Worm (Caenorhabditis elegans) whole organism, L1 larva: ENCODE measurements around the gene F21G4.5.
A peak's percentile ranks its signal among the peaks of the same experiment; 100 is the strongest.

Source experiments
- C16A3.4 ChIP-seq: fragments of 150-350 bp; optimal IDR thresholded peaks from 2 replicates; lab custom pipeline; 2014; ENCODE audit warnings: missing biosample characterization, missing genetic modification characterization
- aha-1 ChIP-seq: fragments of 150-350 bp; optimal IDR thresholded peaks from 2 replicates; lab custom pipeline; 2014; ENCODE audit warnings: missing biosample characterization, missing genetic modification characterization
- aly-2 ChIP-seq: fragments of 150-350 bp; optimal IDR thresholded peaks from 2 replicates; lab custom pipeline; 2014; ENCODE audit warnings: missing biosample characterization, missing genetic modification characterization
- blmp-1 ChIP-seq: fragments of 150-350 bp; optimal IDR thresholded peaks from 2 replicates; lab custom pipeline; 2014; ENCODE audit warnings: missing biosample characterization, missing genetic modification characterization
- ceh-8 ChIP-seq: fragments of 200-800 bp; sonication (Bioruptor generic); optimal IDR thresholded peaks from 2 replicates; lab custom pipeline; 2018; ENCODE audit warnings: mild to moderate bottlenecking, missing genetic modification characterization, moderate library complexity, missing compliant biosample characterization
- ceh-82 ChIP-seq, 3 experiments: fragments of 150-350 bp in 1 of 3; sonication (generic microtip) in 2 of 3; optimal IDR thresholded peaks; 2 replicates each; lab custom pipeline; 2014 to 2017; ENCODE audit warnings: missing biosample characterization in 3 of 3, missing genetic modification characterization in 3 of 3
- dpl-1 ChIP-seq, 3 experiments: fragments of 150-350 bp in 2 of 3; sonication (generic microtip) in 1 of 3; optimal IDR thresholded peaks; 2 replicates each; lab custom pipeline; 2014 to 2017; ENCODE audit warnings: missing biosample characterization in 3 of 3, missing genetic modification characterization in 3 of 3, missing genetic modification reagents in 3 of 3
- dsc-1 ChIP-seq: sonication (generic microtip); optimal IDR thresholded peaks from 2 replicates; lab custom pipeline; 2016; ENCODE audit warnings: mild to moderate bottlenecking, missing genetic modification characterization, missing compliant biosample characterization
- efl-1 ChIP-seq, 4 experiments: fragments of 150-350 bp; optimal IDR thresholded peaks in 3 of 4; peaks in 1 of 4; 1 replicate in 1 of 4; 2 replicates in 3 of 4; lab custom pipeline; 2014; ENCODE audit warnings: missing biosample characterization in 2 of 4, missing genetic modification characterization in 2 of 4, missing genetic modification reagents in 2 of 4
- efl-3 ChIP-seq: fragments of 200-800 bp; sonication (Bioruptor generic); optimal IDR thresholded peaks from 2 replicates; lab custom pipeline; 2018; ENCODE audit warnings: mild to moderate bottlenecking, missing genetic modification characterization, missing compliant biosample characterization
- egl-13 ChIP-seq: sonication (generic microtip); optimal IDR thresholded peaks from 2 replicates; lab custom pipeline; 2016; ENCODE audit warnings: missing genotype, missing genetic modification reagents, missing genetic modification characterization, missing compliant biosample characterization
- egl-27 ChIP-seq, 2 experiments: fragments of 150-350 bp in 1 of 2; sonication (generic microtip); optimal IDR thresholded peaks; 3 replicates each; lab custom pipeline; 2017 to 2018; ENCODE audit warnings: missing biosample characterization in 2 of 2, missing genetic modification characterization in 2 of 2, missing genetic modification reagents in 2 of 2
- elt-2 ChIP-seq: sonication (generic microtip); optimal IDR thresholded peaks from 2 replicates; lab custom pipeline; 2016; ENCODE audit warnings: missing genetic modification characterization, mild to moderate bottlenecking, inconsistent platforms, missing compliant biosample characterization, missing genetic modification reagents
- fkh-10 ChIP-seq: sonication (generic microtip); optimal IDR thresholded peaks from 2 replicates; lab custom pipeline; 2017; ENCODE audit warnings: missing biosample characterization, missing genetic modification reagents, missing genetic modification characterization
- hpl-2 ChIP-seq: fragments of 150-350 bp; optimal IDR thresholded peaks from 2 replicates; lab custom pipeline; 2014; ENCODE audit warnings: missing biosample characterization, missing genetic modification reagents, missing genetic modification characterization
- isw-1 ChIP-seq: fragments of 200-800 bp; sonication (Bioruptor generic); IDR thresholded peaks from 2 replicates; pipeline ENCODE4 v1.3.6; 2022; ENCODE audit warnings: missing genetic modification characterization, missing compliant biosample characterization
- jun-1 ChIP-seq: fragments of 150-350 bp; optimal IDR thresholded peaks from 2 replicates; lab custom pipeline; 2014; ENCODE audit warnings: missing biosample characterization, missing genetic modification reagents, missing genetic modification characterization
- lin-14 ChIP-seq: fragments of 200-800 bp; sonication (Bioruptor generic); optimal IDR thresholded peaks from 2 replicates; lab custom pipeline; 2018; ENCODE audit warnings: mild to moderate bottlenecking, missing genetic modification characterization, moderate library complexity, missing compliant biosample characterization
- lin-15B ChIP-seq: fragments of 150-350 bp; sonication (generic microtip); optimal IDR thresholded peaks from 3 replicates; lab custom pipeline; 2014; ENCODE audit warnings: missing biosample characterization, missing genetic modification characterization
- lin-35 ChIP-seq, 2 experiments: fragments of 150-350 bp; optimal IDR thresholded peaks; 2 replicates each; lab custom pipeline; 2014; ENCODE audit warnings: missing biosample characterization in 2 of 2, missing genetic modification characterization in 2 of 2, missing genetic modification reagents in 2 of 2
- lir-3 ChIP-seq: sonication (generic microtip); optimal IDR thresholded peaks from 2 replicates; lab custom pipeline; 2016; ENCODE audit warnings: mild to moderate bottlenecking, missing genetic modification characterization, moderate library complexity, missing compliant biosample characterization; ENCODE audit not compliant: poor library complexity
- lsy-2 ChIP-seq, 2 experiments: fragments of 150-350 bp; optimal IDR thresholded peaks; 2 replicates each; lab custom pipeline; 2014; ENCODE audit warnings: missing biosample characterization in 2 of 2, missing genetic modification characterization in 2 of 2
- mdl-1 ChIP-seq, 2 experiments: fragments of 150-350 bp; optimal IDR thresholded peaks; 2 replicates each; lab custom pipeline; 2014 to 2017; ENCODE audit warnings: missing biosample characterization in 2 of 2, missing genetic modification characterization in 2 of 2, inconsistent platforms in 1 of 2
- mep-1 ChIP-seq: fragments of 150-350 bp; optimal IDR thresholded peaks from 2 replicates; lab custom pipeline; 2014; ENCODE audit warnings: missing biosample characterization, missing genetic modification characterization
- nhr-11 ChIP-seq: fragments of 150-350 bp; optimal IDR thresholded peaks from 2 replicates; lab custom pipeline; 2014; ENCODE audit warnings: missing biosample characterization, missing genetic modification characterization
- nhr-20 ChIP-seq: sonication (generic microtip); optimal IDR thresholded peaks from 2 replicates; lab custom pipeline; 2016; ENCODE audit warnings: mild to moderate bottlenecking, missing genetic modification characterization, missing compliant biosample characterization
- nhr-237 ChIP-seq: fragments of 150-350 bp; optimal IDR thresholded peaks from 2 replicates; lab custom pipeline; 2014; ENCODE audit warnings: missing biosample characterization, missing genetic modification characterization
- nhr-47 ChIP-seq: sonication (generic microtip); optimal IDR thresholded peaks from 2 replicates; lab custom pipeline; 2016; ENCODE audit warnings: mild to moderate bottlenecking, missing genetic modification characterization, moderate library complexity, missing compliant biosample characterization
- nhr-71 ChIP-seq: sonication (generic microtip); optimal IDR thresholded peaks from 2 replicates; lab custom pipeline; 2016; ENCODE audit warnings: mild to moderate bottlenecking, missing genetic modification characterization, moderate library complexity, missing compliant biosample characterization
- nhr-85 ChIP-seq: sonication (generic microtip); peaks from one replicate; lab custom pipeline; 2016; ENCODE audit warnings: missing genetic modification characterization, inconsistent platforms, missing compliant biosample characterization
- pqm-1 ChIP-seq: sonication (generic microtip); optimal IDR thresholded peaks from 3 replicates; lab custom pipeline; 2017; ENCODE audit warnings: missing biosample characterization, missing genetic modification characterization
- snpc-4 ChIP-seq: fragments of 150-350 bp; optimal IDR thresholded peaks from 2 replicates; lab custom pipeline; 2014; ENCODE audit warnings: missing biosample characterization, missing genetic modification characterization
- snu-23 ChIP-seq: sonication (generic microtip); optimal IDR thresholded peaks from 2 replicates; lab custom pipeline; 2016; ENCODE audit warnings: missing genetic modification characterization, missing compliant biosample characterization
- sox-4 ChIP-seq: sonication (generic microtip); optimal IDR thresholded peaks from 2 replicates; lab custom pipeline; 2016; ENCODE audit warnings: missing genetic modification characterization, missing compliant biosample characterization
- sup-37 ChIP-seq: fragments of 200-800 bp; sonication (Bioruptor generic); optimal IDR thresholded peaks from 2 replicates; lab custom pipeline; 2018; ENCODE audit warnings: mild to moderate bottlenecking, missing genetic modification characterization, missing compliant biosample characterization
- swsn-7 ChIP-seq: sonication (generic microtip); optimal IDR thresholded peaks from 2 replicates; lab custom pipeline; 2016; ENCODE audit warnings: missing genetic modification characterization, missing compliant biosample characterization
- tbx-2 ChIP-seq: sonication (generic microtip); optimal IDR thresholded peaks from 2 replicates; lab custom pipeline; 2016; ENCODE audit warnings: missing genetic modification characterization, missing compliant biosample characterization
- tlp-1 ChIP-seq: fragments of 150-350 bp; optimal IDR thresholded peaks from 2 replicates; lab custom pipeline; 2014; ENCODE audit warnings: missing biosample characterization, missing genetic modification characterization
- unc-86 ChIP-seq: sonication (generic microtip); optimal IDR thresholded peaks from 2 replicates; lab custom pipeline; 2016; ENCODE audit warnings: missing genetic modification characterization, missing compliant biosample characterization
- vab-15 ChIP-seq: sonication (generic microtip); optimal IDR thresholded peaks from 2 replicates; lab custom pipeline; 2017; ENCODE audit warnings: missing genotype, mild to moderate bottlenecking, missing genetic modification characterization, missing compliant biosample characterization
- xbp-1 ChIP-seq: sonication (generic microtip); optimal IDR thresholded peaks from 2 replicates; lab custom pipeline; 2016; ENCODE audit warnings: missing genetic modification characterization, missing compliant biosample characterization
- zip-4 ChIP-seq: fragments of 200-800 bp; sonication (Bioruptor generic); optimal IDR thresholded peaks from 2 replicates; lab custom pipeline; 2018; ENCODE audit warnings: mild to moderate bottlenecking, missing genetic modification characterization, moderate library complexity, missing compliant biosample characterization
- ztf-11 ChIP-seq, 2 experiments: sonication (generic microtip); optimal IDR thresholded peaks; 2 replicates each; lab custom pipeline; 2016 to 2017; ENCODE audit warnings: missing genetic modification characterization in 2 of 2, missing biosample characterization in 1 of 2, missing compliant biosample characterization in 1 of 2

The F21G4.5 gene

DNA sequence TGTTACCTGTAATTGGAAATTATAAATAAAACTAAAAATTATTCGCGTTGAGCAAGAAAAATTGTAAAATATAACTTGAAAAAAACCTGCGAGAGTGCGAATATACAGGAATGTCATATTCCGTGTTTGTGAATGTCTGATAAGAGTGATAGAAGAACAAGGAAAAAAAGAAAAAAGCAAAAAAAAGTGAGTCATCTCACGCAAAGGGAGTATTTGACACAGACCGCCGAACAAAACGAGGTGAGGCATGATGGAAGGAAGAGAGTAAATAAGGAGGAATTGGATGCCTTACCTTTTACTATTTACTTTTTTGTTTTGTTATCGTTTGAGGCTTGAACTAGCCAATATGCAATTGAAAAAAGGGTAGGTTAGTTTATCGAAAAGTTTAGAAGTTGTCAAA lies 13.6 kb upstream of the F21G4.5 start, which contains the start of gene F21G4.1:
Gene F21G4.1, minus strand, starts transcription at position 6 of the 400 bp plus-strand sequence.
- TF ChIP-seq lin-14 (GFP tag; lab: Kevin White, UChicago) (peak; percentile 13), elt-2 (tag; lab: Kevin White, UChicago) (peak; percentile 13), nhr-11 (tag; lab: Kevin White, UChicago) (no peak)

DNA sequence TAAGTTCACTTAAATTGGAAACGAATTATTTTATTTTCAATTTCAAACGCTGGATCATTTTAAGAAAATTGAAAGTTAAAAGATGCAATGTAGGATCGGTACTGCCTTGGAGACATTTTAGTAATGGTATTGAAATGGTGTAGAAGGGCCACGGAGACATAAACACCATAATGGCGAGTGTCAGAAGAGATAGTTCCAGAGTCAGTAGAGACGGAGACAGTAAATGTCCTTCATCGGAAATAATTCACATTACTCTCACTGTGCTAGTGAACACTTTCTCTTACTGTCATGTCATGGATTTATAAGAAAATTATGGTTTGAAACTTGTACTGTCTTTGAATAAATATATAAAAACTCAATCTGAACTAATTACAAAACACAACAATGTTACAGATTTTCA lies 12.9 kb upstream of the F21G4.5 start:
- no peak for TF ChIP-seq tlp-1 (tag; lab: Kevin White, UChicago)
- no peak for TF ChIP-seq elt-2 (tag; lab: Kevin White, UChicago)
- TF ChIP-seq blmp-1: peak; percentile 87
- no peak for TF ChIP-seq vab-15
- TF ChIP-seq ceh-82 (tag; optimal IDR thresholded peaks at IDR 0.05; lab: Kevin White, UChicago): no peak
- TF ChIP-seq nhr-85: peak; percentile 73
- TF ChIP-seq hpl-2: no peak
- TF ChIP-seq lin-14 (GFP tag; lab: Kevin White, UChicago): peak; percentile 59
- TF ChIP-seq zip-4 (GFP tag; lab: Kevin White, UChicago): no peak
- TF ChIP-seq dpl-1 (GFP tag; optimal IDR thresholded peaks at IDR 0.05; lab: Kevin White, UChicago): no peak
- no peak for TF ChIP-seq lin-15B (tag; lab: Kevin White, UChicago)

- TF ChIP-seq lir-3 (tag; lab: Kevin White, UChicago) (no peak), sup-37 (no peak), lsy-2 (tag; optimal IDR thresholded peaks at IDR 0.05; lab: Kevin White, UChicago) (no peak)
Observed at ce11 chrX:9894844-9895243, 11.1 kb upstream of the F21G4.5 start, which contains the start of gene F21G4.3. F21G4.3 (plus strand) TSS chrX:9895144.

DNA sequence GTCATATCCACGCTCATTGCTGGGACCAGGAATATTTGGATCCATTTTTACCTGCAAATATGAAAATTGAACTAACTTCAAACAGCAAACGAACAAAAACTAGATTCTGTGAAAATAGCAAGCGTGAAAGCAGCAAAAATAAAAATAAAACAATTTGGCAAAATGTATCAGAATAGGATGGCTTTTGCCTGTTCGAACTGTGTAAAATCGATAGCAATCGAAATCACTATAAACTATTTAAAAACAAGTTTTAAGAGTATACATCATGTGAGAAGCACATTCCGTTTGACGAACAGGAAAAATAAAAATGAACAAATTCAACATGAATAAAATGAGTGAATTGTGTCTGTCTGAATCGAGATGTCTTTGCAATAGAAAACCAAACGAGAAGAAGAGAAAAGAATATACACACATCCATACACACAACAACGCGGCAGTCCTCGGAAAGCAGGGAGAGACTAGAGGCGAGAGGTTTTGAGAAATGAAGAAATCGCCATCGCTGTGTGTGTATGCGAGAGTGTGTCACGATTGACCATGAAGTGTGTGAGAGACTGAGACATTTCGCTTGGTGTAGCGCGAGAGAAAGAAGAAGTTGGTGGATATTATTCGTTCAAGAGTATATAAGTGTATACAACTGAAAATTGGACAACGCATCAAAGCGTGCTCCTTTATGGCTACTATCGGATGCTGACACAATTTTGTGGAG lies 6.4 kb upstream of the F21G4.5 start, which contains the start of gene phf-34:
Gene phf-34, minus strand, starts transcription at position 51 of the 706 bp plus-strand sequence.
- TF ChIP-seq C16A3.4 (peak; percentile 38), lin-14 (GFP tag; lab: Kevin White, UChicago) (peak; percentile 88), swsn-7 (tag; lab: Kevin White, UChicago) (peak; percentile 54), egl-13 (tag; lab: Kevin White, UChicago) (peak; percentile 13), blmp-1 (peak; percentile 73), nhr-71 (tag; lab: Kevin White, UChicago) (peak; percentile 64), mdl-1 (tag; optimal IDR thresholded peaks at IDR 0.05; lab: Kevin White, UChicago) (peak in 1 of 2 experiments; percentile 44), efl-3 (GFP tag; lab: Kevin White, UChicago) (no peak), isw-1 (GFP tag; lab: Robert Waterston, UW) (no peak), mep-1 (tag; lab: Kevin White, UChicago) (peak; percentile 68), nhr-85 (peak; percentile 55), pqm-1 (tag; lab: Kevin White, UChicago) (no peak), ceh-82 (tag; optimal IDR thresholded peaks at IDR 0.05; lab: Kevin White, UChicago) (peak in 2 of 3 experiments; percentile 31 to 57), efl-1 (optimal IDR thresholded peaks at IDR 0.05; lab: Kevin White, UChicago) (peak in 1 of 2 experiments; percentile 50), efl-1 (GFP tag; optimal IDR thresholded peaks at IDR 0.05 in 1 of 2; lab: Kevin White, UChicago) (no peak), nhr-237 (tag; lab: Kevin White, UChicago) (no peak), tlp-1 (tag; lab: Kevin White, UChicago) (no peak), lin-15B (tag; lab: Kevin White, UChicago) (no peak), fkh-10 (GFP tag; lab: Kevin White, UChicago) (peak; percentile 54), aly-2 (tag; lab: Kevin White, UChicago) (no peak), ztf-11 (tag; optimal IDR thresholded peaks at IDR 0.05; lab: Kevin White, UChicago) (no peak), snpc-4 (tag; lab: Kevin White, UChicago) (peak; percentile 32), dsc-1 (tag; lab: Kevin White, UChicago) (peak; percentile 9), egl-27 (tag; optimal IDR thresholded peaks at IDR 0.05; lab: Kevin White, UChicago) (no peak), ceh-8 (GFP tag; lab: Kevin White, UChicago) (no peak), elt-2 (tag; lab: Kevin White, UChicago) (no peak), unc-86 (tag; lab: Kevin White, UChicago) (peak; percentile 19), xbp-1 (tag; lab: Kevin White, UChicago) (peak; percentile 26), dpl-1 (GFP tag; optimal IDR thresholded peaks at IDR 0.05; lab: Kevin White, UChicago) (peak in 1 of 3 experiments; percentile 25), lsy-2 (tag; optimal IDR thresholded peaks at IDR 0.05; lab: Kevin White, UChicago) (peak; percentile 14 to 52), jun-1 (tag; lab: Kevin White, UChicago) (peak; percentile 1), lin-35 (GFP tag; optimal IDR thresholded peaks at IDR 0.05; lab: Kevin White, UChicago) (peak; percentile 17 to 26), aha-1 (tag; lab: Kevin White, UChicago) (no peak), sox-4 (tag; lab: Kevin White, UChicago) (no peak), nhr-20 (tag; lab: Kevin White, UChicago) (peak; percentile 39), nhr-47 (tag; lab: Kevin White, UChicago) (peak; percentile 54), snu-23 (peak; percentile 72), tbx-2 (tag; lab: Kevin White, UChicago) (peak; percentile 42)
